Worm (Caenorhabditis elegans) whole organism, midembryonic: ENCODE data around the gene F53C3.11.

Source experiments
- flt-1 ChIP-seq: fragments of 200-800 bp; sonication (Bioruptor generic); IDR thresholded peaks from 2 replicates; pipeline ENCODE4 v1.3.6; 2022; ENCODE audit warnings: missing genetic modification characterization, missing compliant biosample characterization
- med-1 ChIP-seq: sonication (generic microtip); optimal IDR thresholded peaks from 2 replicates; lab custom pipeline; 2017; ENCODE audit warnings: missing genetic modification characterization, mild to moderate bottlenecking, missing compliant biosample characterization, antibody characterized with exemption, missing genetic modification reagents; ENCODE audit not compliant: insufficient read depth
- ref-1 ChIP-seq: fragments of 200-800 bp; sonication (Bioruptor generic); conservative IDR thresholded peaks from 2 replicates; pipeline ENCODE4 v1.3.6; 2022; ENCODE audit warnings: missing genetic modification reagents, missing genetic modification characterization, missing compliant biosample characterization
- tab-1 ChIP-seq: fragments of 200-800 bp; sonication (Bioruptor generic); IDR thresholded peaks from 2 replicates; pipeline ENCODE4 v1.3.6; 2022; ENCODE audit warnings: missing genetic modification characterization, missing compliant biosample characterization
- ztf-23 ChIP-seq: fragments of 200-800 bp; sonication (Bioruptor generic); IDR thresholded peaks from 2 replicates; pipeline ENCODE4 v1.3.6; 2022; ENCODE audit warnings: missing genetic modification reagents, missing genetic modification characterization, missing compliant biosample characterization

DNA sequence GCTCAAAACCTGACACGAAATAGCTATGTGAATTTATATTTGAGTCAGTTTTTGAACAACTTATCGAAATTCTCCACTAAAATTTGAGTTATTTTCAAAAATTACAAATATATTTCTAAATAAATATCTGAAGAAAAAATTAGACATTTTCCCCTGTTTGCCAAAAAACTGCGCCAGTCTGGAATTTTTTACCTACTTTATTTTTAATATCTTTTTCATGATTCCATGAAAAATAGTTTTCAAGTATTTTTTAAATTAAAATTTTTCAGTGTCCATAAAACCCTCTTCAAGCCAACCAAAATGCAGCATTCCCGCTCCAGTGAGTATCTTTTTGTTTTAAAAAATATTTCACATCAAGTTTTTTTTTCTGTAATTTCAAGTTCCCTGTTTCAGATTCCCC, 15.4 kb downstream of the F53C3.11 start, which contains the start of gene F53C3.8:
- no peak for TF ChIP-seq flt-1 (GFP tag; lab: Robert Waterston, UW)
- TF ChIP-seq med-1 = no peak
- no peak for TF ChIP-seq ref-1 (GFP tag; lab: Robert Waterston, UW)
- no peak for TF ChIP-seq tab-1 (GFP tag; lab: Robert Waterston, UW)
- TF ChIP-seq ztf-23 (GFP tag; lab: Robert Waterston, UW) = no peak
